Fruit fly (Drosophila melanogaster): ENCODE data around the gene CG14269.

- TF ChIP-seq CG12768 (GFP tag; optimal IDR thresholded peaks at IDR 0.05) (no peak), Crg-1 (GFP tag; optimal IDR thresholded peaks at IDR 0.05) (no peak), CG14711 (tag; optimal IDR thresholded peaks at IDR 0.05) (no peak), Hr96 (GFP tag; optimal IDR thresholded peaks at IDR 0.05) (no peak), Mnt (GFP tag; optimal IDR thresholded peaks at IDR 0.05) (no peak), kay (GFP tag; ENCODE audit: borderline replicate concordance) (no peak), CG7101 (tag; optimal IDR thresholded peaks at IDR 0.05) (no peak), CG7045 (GFP tag; optimal IDR thresholded peaks at IDR 0.05) (no peak)
Observed at dm6 chrX:3408609-3409237, 26.9 kb downstream of the CG14269 start.
